Worm (Caenorhabditis elegans) whole organism, L1 larva: ENCODE measurements around the gene ufl-1.

ENCODE experiments used
- C04F5.9 ChIP-seq: sonication (generic microtip); optimal IDR thresholded peaks from 2 replicates; lab custom pipeline; 2016; ENCODE audit warnings: missing genetic modification characterization, missing compliant biosample characterization
- C16A3.4 ChIP-seq: fragments of 150-350 bp; optimal IDR thresholded peaks from 2 replicates; lab custom pipeline; 2014; ENCODE audit warnings: missing biosample characterization, missing genetic modification characterization
- C34B4.2 ChIP-seq: sonication (generic microtip); optimal IDR thresholded peaks from 2 replicates; lab custom pipeline; 2017; ENCODE audit warnings: mild to moderate bottlenecking, missing genetic modification characterization, missing compliant biosample characterization
- Y116A8C.19 ChIP-seq: sonication (generic microtip); optimal IDR thresholded peaks from 2 replicates; lab custom pipeline; 2016; ENCODE audit warnings: missing compliant biosample characterization, missing genetic modification characterization, borderline replicate concordance
- aly-2 ChIP-seq: fragments of 150-350 bp; optimal IDR thresholded peaks from 2 replicates; lab custom pipeline; 2014; ENCODE audit warnings: missing biosample characterization, missing genetic modification characterization
- ama-1 ChIP-seq: fragments of 150-350 bp; optimal IDR thresholded peaks from 2 replicates; lab custom pipeline; 2014
- ceh-63 ChIP-seq: fragments of 200-800 bp; sonication (Bioruptor generic); optimal IDR thresholded peaks from 2 replicates; lab custom pipeline; 2018; ENCODE audit warnings: mild to moderate bottlenecking, missing genetic modification characterization, missing compliant biosample characterization
- ceh-90 ChIP-seq: sonication (generic microtip); optimal IDR thresholded peaks from 2 replicates; lab custom pipeline; 2016; ENCODE audit warnings: missing genetic modification characterization, missing compliant biosample characterization
- dpl-1 ChIP-seq, 3 experiments: fragments of 150-350 bp in 2 of 3; sonication (generic microtip) in 1 of 3; optimal IDR thresholded peaks; 2 replicates each; lab custom pipeline; 2014 to 2017; ENCODE audit warnings: missing biosample characterization in 3 of 3, missing genetic modification characterization in 3 of 3, missing genetic modification reagents in 3 of 3
- dsc-1 ChIP-seq: sonication (generic microtip); optimal IDR thresholded peaks from 2 replicates; lab custom pipeline; 2016; ENCODE audit warnings: mild to moderate bottlenecking, missing genetic modification characterization, missing compliant biosample characterization
- efl-1 ChIP-seq, 4 experiments: fragments of 150-350 bp; optimal IDR thresholded peaks in 3 of 4; peaks in 1 of 4; 1 replicate in 1 of 4; 2 replicates in 3 of 4; lab custom pipeline; 2014; ENCODE audit warnings: missing biosample characterization in 2 of 4, missing genetic modification characterization in 2 of 4, missing genetic modification reagents in 2 of 4
- efl-3 ChIP-seq: fragments of 200-800 bp; sonication (Bioruptor generic); optimal IDR thresholded peaks from 2 replicates; lab custom pipeline; 2018; ENCODE audit warnings: mild to moderate bottlenecking, missing genetic modification characterization, missing compliant biosample characterization
- egl-13 ChIP-seq: sonication (generic microtip); optimal IDR thresholded peaks from 2 replicates; lab custom pipeline; 2016; ENCODE audit warnings: missing genotype, missing genetic modification reagents, missing genetic modification characterization, missing compliant biosample characterization
- egl-27 ChIP-seq, 2 experiments: fragments of 150-350 bp in 1 of 2; sonication (generic microtip); optimal IDR thresholded peaks; 3 replicates each; lab custom pipeline; 2017 to 2018; ENCODE audit warnings: missing biosample characterization in 2 of 2, missing genetic modification characterization in 2 of 2, missing genetic modification reagents in 2 of 2
- fkh-10 ChIP-seq: sonication (generic microtip); optimal IDR thresholded peaks from 2 replicates; lab custom pipeline; 2017; ENCODE audit warnings: missing biosample characterization, missing genetic modification reagents, missing genetic modification characterization
- hlh-17 ChIP-seq: fragments of 200-800 bp; sonication (Bioruptor generic); optimal IDR thresholded peaks from 2 replicates; lab custom pipeline; 2018; ENCODE audit warnings: missing genetic modification characterization, mild to moderate bottlenecking, missing compliant biosample characterization, moderate library complexity, borderline replicate concordance
- jun-1 ChIP-seq: fragments of 150-350 bp; optimal IDR thresholded peaks from 2 replicates; lab custom pipeline; 2014; ENCODE audit warnings: missing biosample characterization, missing genetic modification reagents, missing genetic modification characterization
- lin-15B ChIP-seq: fragments of 150-350 bp; sonication (generic microtip); optimal IDR thresholded peaks from 3 replicates; lab custom pipeline; 2014; ENCODE audit warnings: missing biosample characterization, missing genetic modification characterization
- lin-35 ChIP-seq, 2 experiments: fragments of 150-350 bp; optimal IDR thresholded peaks; 2 replicates each; lab custom pipeline; 2014; ENCODE audit warnings: missing biosample characterization in 2 of 2, missing genetic modification characterization in 2 of 2, missing genetic modification reagents in 2 of 2
- lin-39 ChIP-seq: fragments of 150-350 bp; optimal IDR thresholded peaks from 2 replicates; lab custom pipeline; 2014; ENCODE audit warnings: missing biosample characterization, missing genetic modification reagents, missing genetic modification characterization
- lir-3 ChIP-seq: sonication (generic microtip); optimal IDR thresholded peaks from 2 replicates; lab custom pipeline; 2016; ENCODE audit warnings: mild to moderate bottlenecking, missing genetic modification characterization, moderate library complexity, missing compliant biosample characterization; ENCODE audit not compliant: poor library complexity
- mab-9 ChIP-seq: fragments of 200-800 bp; sonication (Bioruptor generic); IDR thresholded peaks from 2 replicates; pipeline ENCODE4 v1.3.6; 2022; ENCODE audit warnings: missing genetic modification reagents, missing genetic modification characterization, missing compliant biosample characterization
- mdl-1 ChIP-seq, 2 experiments: fragments of 150-350 bp; optimal IDR thresholded peaks; 2 replicates each; lab custom pipeline; 2014 to 2017; ENCODE audit warnings: missing biosample characterization in 2 of 2, missing genetic modification characterization in 2 of 2, inconsistent platforms in 1 of 2
- mef-2 ChIP-seq: fragments of 150-350 bp; optimal IDR thresholded peaks from 2 replicates; lab custom pipeline; 2014; ENCODE audit warnings: missing biosample characterization, missing genetic modification characterization
- nhr-237 ChIP-seq: fragments of 150-350 bp; optimal IDR thresholded peaks from 2 replicates; lab custom pipeline; 2014; ENCODE audit warnings: missing biosample characterization, missing genetic modification characterization
- nhr-28 ChIP-seq: fragments of 150-350 bp; optimal IDR thresholded peaks from 2 replicates; lab custom pipeline; 2014; ENCODE audit warnings: missing biosample characterization, missing genetic modification characterization
- nhr-71 ChIP-seq: sonication (generic microtip); optimal IDR thresholded peaks from 2 replicates; lab custom pipeline; 2016; ENCODE audit warnings: mild to moderate bottlenecking, missing genetic modification characterization, moderate library complexity, missing compliant biosample characterization
- nhr-76 ChIP-seq: sonication (generic microtip); optimal IDR thresholded peaks from 2 replicates; lab custom pipeline; 2017; ENCODE audit warnings: missing biosample characterization, missing genetic modification characterization
- nhr-90 ChIP-seq: sonication (generic microtip); optimal IDR thresholded peaks from 2 replicates; lab custom pipeline; 2016; ENCODE audit warnings: mild to moderate bottlenecking, missing genetic modification characterization, missing compliant biosample characterization; ENCODE audit not compliant: poor library complexity
- pax-3 ChIP-seq: fragments of 200-800 bp; sonication (Bioruptor generic); optimal IDR thresholded peaks from 2 replicates; lab custom pipeline; 2018; ENCODE audit warnings: mild to moderate bottlenecking, missing genetic modification characterization, moderate library complexity, missing compliant biosample characterization
- pqm-1 ChIP-seq: sonication (generic microtip); optimal IDR thresholded peaks from 3 replicates; lab custom pipeline; 2017; ENCODE audit warnings: missing biosample characterization, missing genetic modification characterization
- rnt-1 ChIP-seq: sonication (generic microtip); optimal IDR thresholded peaks from 2 replicates; lab custom pipeline; 2016; ENCODE audit warnings: mild to moderate bottlenecking, missing genetic modification characterization, moderate library complexity, missing compliant biosample characterization
- snpc-4 ChIP-seq: fragments of 150-350 bp; optimal IDR thresholded peaks from 2 replicates; lab custom pipeline; 2014; ENCODE audit warnings: missing biosample characterization, missing genetic modification characterization
- sox-4 ChIP-seq: sonication (generic microtip); optimal IDR thresholded peaks from 2 replicates; lab custom pipeline; 2016; ENCODE audit warnings: missing genetic modification characterization, missing compliant biosample characterization
- sptf-1 ChIP-seq: fragments of 150-350 bp; optimal IDR thresholded peaks from 2 replicates; lab custom pipeline; 2014; ENCODE audit warnings: missing biosample characterization, missing genetic modification characterization
- swsn-7 ChIP-seq: sonication (generic microtip); optimal IDR thresholded peaks from 2 replicates; lab custom pipeline; 2016; ENCODE audit warnings: missing genetic modification characterization, missing compliant biosample characterization
- unc-30 ChIP-seq: sonication (generic microtip); optimal IDR thresholded peaks from 2 replicates; lab custom pipeline; 2017; ENCODE audit warnings: missing biosample characterization, missing genetic modification characterization
- vab-15 ChIP-seq: sonication (generic microtip); optimal IDR thresholded peaks from 2 replicates; lab custom pipeline; 2017; ENCODE audit warnings: missing genotype, mild to moderate bottlenecking, missing genetic modification characterization, missing compliant biosample characterization
- zip-4 ChIP-seq: fragments of 200-800 bp; sonication (Bioruptor generic); optimal IDR thresholded peaks from 2 replicates; lab custom pipeline; 2018; ENCODE audit warnings: mild to moderate bottlenecking, missing genetic modification characterization, moderate library complexity, missing compliant biosample characterization
- ztf-11 ChIP-seq, 2 experiments: sonication (generic microtip); optimal IDR thresholded peaks; 2 replicates each; lab custom pipeline; 2016 to 2017; ENCODE audit warnings: missing genetic modification characterization in 2 of 2, missing biosample characterization in 1 of 2, missing compliant biosample characterization in 1 of 2

ufl-1 gene

ce11 chrIV:7009531-7009930, 27.1 kb downstream of the ufl-1 start, which contains the start of gene C25A8.2:
Gene C25A8.2, plus strand, starts transcription at chrIV:7009831.
- TF ChIP-seq aly-2 (tag; lab: Kevin White, UChicago) (no peak), vab-15 (no peak), pax-3 (tag; lab: Kevin White, UChicago) (no peak), sox-4 (no peak), snpc-4 (tag; lab: Kevin White, UChicago) (no peak), pqm-1 (no peak), fkh-10 (GFP tag; lab: Kevin White, UChicago) (no peak), lin-15B (tag; lab: Kevin White, UChicago) (no peak), unc-30 (tag; lab: Kevin White, UChicago) (no peak), hlh-17 (no peak), C16A3.4 (no peak), nhr-71 (tag; lab: Kevin White, UChicago) (no peak), zip-4 (GFP tag; lab: Kevin White, UChicago) (no peak), ceh-63 (GFP tag; lab: Kevin White, UChicago) (no peak), rnt-1 (tag; lab: Kevin White, UChicago) (no peak), ama-1 (lab: Kevin White, UChicago) (no peak), lir-3 (tag; lab: Kevin White, UChicago) (no peak), lin-39 (no peak)

ce11 chrIV:7003323-7003722, 33.3 kb downstream of the ufl-1 start, which contains the start of gene cht-3:
Gene cht-3, plus strand, starts transcription at chrIV:7003623.
- no peak for TF ChIP-seq unc-30 (tag; lab: Kevin White, UChicago)
- TF ChIP-seq sptf-1 (tag; lab: Kevin White, UChicago): no peak
- no peak for TF ChIP-seq ceh-90 (tag; lab: Kevin White, UChicago)
- TF ChIP-seq Y116A8C.19 (tag; lab: Kevin White, UChicago): no peak
- TF ChIP-seq ztf-11 (tag; optimal IDR thresholded peaks at IDR 0.05; lab: Kevin White, UChicago): no peak
- TF ChIP-seq snpc-4 (tag; lab: Kevin White, UChicago): no peak
- no peak for TF ChIP-seq dsc-1
- TF ChIP-seq dpl-1 (GFP tag; optimal IDR thresholded peaks at IDR 0.05; lab: Kevin White, UChicago): no peak
- no peak for TF ChIP-seq C04F5.9 (tag; lab: Kevin White, UChicago)
- TF ChIP-seq efl-3: no peak
- no peak for TF ChIP-seq efl-1 (optimal IDR thresholded peaks at IDR 0.05; lab: Kevin White, UChicago)
- TF ChIP-seq efl-1 (GFP tag; optimal IDR thresholded peaks at IDR 0.05 in 1 of 2; lab: Kevin White, UChicago): no peak
- no peak for TF ChIP-seq pax-3 (tag; lab: Kevin White, UChicago)
- no peak for TF ChIP-seq lin-35 (GFP tag; optimal IDR thresholded peaks at IDR 0.05; lab: Kevin White, UChicago)
- TF ChIP-seq egl-13: no peak
- TF ChIP-seq mef-2 (tag; lab: Kevin White, UChicago): no peak

ce11 chrIV:6999206-6999605, 37.5 kb downstream of the ufl-1 start, which contains the start of gene C25A8.5:
Gene C25A8.5, plus strand, starts transcription at chrIV:6999506.
- TF ChIP-seq unc-30 (tag; lab: Kevin White, UChicago): no peak
- TF ChIP-seq dpl-1 (GFP tag; optimal IDR thresholded peaks at IDR 0.05; lab: Kevin White, UChicago): no peak
- TF ChIP-seq zip-4 (GFP tag; lab: Kevin White, UChicago): no peak
- TF ChIP-seq nhr-90 (tag; lab: Kevin White, UChicago): no peak
- no peak for TF ChIP-seq nhr-237 (tag; lab: Kevin White, UChicago)
- TF ChIP-seq hlh-17: no peak
- TF ChIP-seq C34B4.2 (tag; lab: Kevin White, UChicago): no peak
- no peak for TF ChIP-seq vab-15
- no peak for TF ChIP-seq egl-27 (tag; optimal IDR thresholded peaks at IDR 0.05; lab: Kevin White, UChicago)
- no peak for TF ChIP-seq aly-2 (tag; lab: Kevin White, UChicago)
- TF ChIP-seq ama-1 (lab: Kevin White, UChicago): no peak
- TF ChIP-seq sox-4: no peak
- no peak for TF ChIP-seq nhr-76 (tag; lab: Kevin White, UChicago)

ce11 chrIV:6997918-6998317, 38.7 kb downstream of the ufl-1 start:
- no peak for TF ChIP-seq mef-2 (tag; lab: Kevin White, UChicago)
- TF ChIP-seq swsn-7 (tag; lab: Kevin White, UChicago): no peak
- TF ChIP-seq nhr-28 (tag; lab: Kevin White, UChicago): no peak
- TF ChIP-seq Y116A8C.19 (tag; lab: Kevin White, UChicago): no peak
- no peak for TF ChIP-seq mab-9 (GFP tag; lab: Robert Waterston, UW)
- TF ChIP-seq sox-4: no peak
- no peak for TF ChIP-seq mdl-1 (tag; optimal IDR thresholded peaks at IDR 0.05; lab: Kevin White, UChicago)
- TF ChIP-seq zip-4 (GFP tag; lab: Kevin White, UChicago): no peak
- TF ChIP-seq rnt-1 (tag; lab: Kevin White, UChicago): no peak
- no peak for TF ChIP-seq vab-15
- TF ChIP-seq jun-1 (tag; lab: Kevin White, UChicago): no peak
- no peak for TF ChIP-seq nhr-237 (tag; lab: Kevin White, UChicago)
- no peak for TF ChIP-seq hlh-17
